Fruit fly (Drosophila melanogaster) whole organism, embryonic: ENCODE measurements around the gene CG11095.

ENCODE experiments used
- Awh ChIP-seq: fragments of 200-800 bp; sonication (Bioruptor generic); IDR thresholded peaks from 2 replicates; pipeline ENCODE4, ENCODE4 v1.3.6; 2022; ENCODE audit warnings: missing biosample characterization, missing genetic modification characterization
- Bgb ChIP-seq: fragments of 200-800 bp; sonication (Bioruptor generic); IDR thresholded peaks from 2 replicates; pipeline ENCODE4 v1.3.6; 2022; ENCODE audit warnings: missing biosample characterization, missing genetic modification characterization; ENCODE audit not compliant: partially characterized antibody
- CG10321 ChIP-seq: fragments of 200-800 bp; sonication (Bioruptor generic); IDR thresholded peaks from 2 replicates; pipeline ENCODE4 v1.3.6; 2022; ENCODE audit warnings: missing biosample characterization, missing genetic modification characterization
- CG11085 ChIP-seq: fragments of 200-800 bp; sonication (Bioruptor generic); IDR thresholded peaks from 2 replicates; pipeline ENCODE4 v1.3.6; 2022; ENCODE audit warnings: missing biosample characterization, missing genetic modification characterization
- CG12744 ChIP-seq: fragments of 200-800 bp; sonication (Bioruptor generic); optimal IDR thresholded peaks from 2 replicates; lab custom pipeline; 2016; ENCODE audit warnings: missing biosample characterization, missing genetic modification characterization
- CG14710 ChIP-seq: fragments of 200-800 bp; sonication (Bioruptor generic); optimal IDR thresholded peaks from 3 replicates; lab custom pipeline; 2019; ENCODE audit warnings: missing biosample characterization, mild to moderate bottlenecking, missing genetic modification characterization, moderate library complexity
- CG15479 ChIP-seq: fragments of 200-800 bp; sonication (Bioruptor generic); optimal IDR thresholded peaks from 3 replicates; lab custom pipeline; 2019; ENCODE audit warnings: missing biosample characterization, mild to moderate bottlenecking, missing genetic modification characterization, moderate library complexity
- CG15601 ChIP-seq: fragments of 200-800 bp; sonication (Bioruptor generic); optimal IDR thresholded peaks from 3 replicates; lab custom pipeline; 2019; ENCODE audit warnings: missing biosample characterization, mild to moderate bottlenecking, missing genetic modification characterization, moderate library complexity
- CG15696 ChIP-seq: fragments of 200-800 bp; sonication (Bioruptor generic); optimal IDR thresholded peaks from 2 replicates; lab custom pipeline; 2019; ENCODE audit warnings: missing biosample characterization, mild to moderate bottlenecking, missing genetic modification characterization, moderate library complexity
- CG1603 ChIP-seq: fragments of 200-800 bp; sonication (Bioruptor generic); optimal IDR thresholded peaks from 2 replicates; lab custom pipeline; 2019; ENCODE audit warnings: missing biosample characterization, mild to moderate bottlenecking, missing genetic modification characterization, moderate library complexity
- CG16813 ChIP-seq: fragments of 200-800 bp; sonication (Bioruptor generic); IDR thresholded peaks from 3 replicates; pipeline ENCODE4 v1.3.6; 2022; ENCODE audit warnings: missing biosample characterization, missing genetic modification characterization; ENCODE audit not compliant: partially characterized antibody
- CG17186 ChIP-seq: fragments of 200-800 bp; sonication (Bioruptor generic); optimal IDR thresholded peaks from 3 replicates; lab custom pipeline; 2017; ENCODE audit warnings: missing biosample characterization, missing genetic modification reagents, missing genetic modification characterization
- CG2202 ChIP-seq: fragments of 200-800 bp; sonication (Bioruptor generic); optimal IDR thresholded peaks from 2 replicates; lab custom pipeline; 2018; ENCODE audit warnings: missing biosample characterization, mild to moderate bottlenecking, missing genetic modification characterization
- CG3281 ChIP-seq: fragments of 200-800 bp; sonication (Bioruptor generic); optimal IDR thresholded peaks from 3 replicates; lab custom pipeline; 2017; ENCODE audit warnings: missing biosample characterization, mild to moderate bottlenecking, missing genetic modification characterization
- CG33557 ChIP-seq: fragments of 200-800 bp; sonication (Bioruptor generic); optimal IDR thresholded peaks from 2 replicates; lab custom pipeline; 2019; ENCODE audit warnings: missing biosample characterization, mild to moderate bottlenecking, missing genetic modification characterization, moderate library complexity
- CG34376 ChIP-seq: fragments of 200-800 bp; sonication (Bioruptor generic); optimal IDR thresholded peaks from 2 replicates; lab custom pipeline; 2018; ENCODE audit warnings: missing biosample characterization, mild to moderate bottlenecking, missing genetic modification characterization
- CG6254 ChIP-seq: fragments of 200-800 bp; sonication (Bioruptor generic); optimal IDR thresholded peaks from 3 replicates; lab custom pipeline; 2017; ENCODE audit warnings: mild to moderate bottlenecking, missing biosample characterization, missing genetic modification reagents, missing genetic modification characterization
- CG8089 ChIP-seq: fragments of 200-800 bp; sonication (Bioruptor generic); optimal IDR thresholded peaks from 3 replicates; lab custom pipeline; 2016; ENCODE audit warnings: missing biosample characterization, missing genetic modification characterization
- CG8924 ChIP-seq: fragments of 200-800 bp; optimal IDR thresholded peaks from 3 replicates; lab custom pipeline; 2019; ENCODE audit warnings: missing biosample characterization, mild to moderate bottlenecking, missing genetic modification characterization, moderate library complexity
- CG9876 ChIP-seq: fragments of 200-800 bp; sonication (Bioruptor generic); optimal IDR thresholded peaks from 2 replicates; lab custom pipeline; 2016; ENCODE audit warnings: missing biosample characterization, missing genetic modification characterization
- CoRest ChIP-seq: fragments of 200-800 bp; sonication (Bioruptor generic); optimal IDR thresholded peaks from 3 replicates; lab custom pipeline; 2018; ENCODE audit warnings: missing biosample characterization, mild to moderate bottlenecking, missing genetic modification characterization, moderate library complexity
- CrebB ChIP-seq: fragments of 200-800 bp; sonication (Bioruptor generic); optimal IDR thresholded peaks from 3 replicates; lab custom pipeline; 2018; ENCODE audit warnings: missing biosample characterization, mild to moderate bottlenecking, missing genetic modification characterization
- Drgx ChIP-seq: fragments of 200-800 bp; sonication (Bioruptor generic); IDR thresholded peaks from 2 replicates; pipeline ENCODE4 v1.3.6; 2022; ENCODE audit warnings: missing biosample characterization, missing genetic modification characterization
- E2f2 ChIP-seq: fragments of 200-800 bp; sonication (Bioruptor generic); IDR thresholded peaks from 2 replicates; pipeline ENCODE4 v1.3.6; 2022; ENCODE audit warnings: missing biosample characterization, missing genetic modification characterization
- HLHmδ ChIP-seq: fragments of 200-800 bp; sonication (Bioruptor generic); optimal IDR thresholded peaks from 2 replicates; lab custom pipeline; 2018; ENCODE audit warnings: missing biosample characterization, mild to moderate bottlenecking, missing genetic modification characterization, moderate library complexity
- Nf-YB ChIP-seq: fragments of 200-800 bp; sonication (Bioruptor generic); optimal IDR thresholded peaks from 3 replicates; lab custom pipeline; 2019; ENCODE audit warnings: missing biosample characterization, mild to moderate bottlenecking, missing genetic modification characterization, moderate library complexity
- Sry-β ChIP-seq: fragments of 200-800 bp; sonication (Bioruptor generic); optimal IDR thresholded peaks from 2 replicates; lab custom pipeline; 2018; ENCODE audit warnings: missing biosample characterization, mild to moderate bottlenecking, missing genetic modification characterization, moderate library complexity
- Xrp1 ChIP-seq: fragments of 200-800 bp; sonication (Bioruptor generic); IDR thresholded peaks from 2 replicates; pipeline ENCODE4 v1.3.6; 2022; ENCODE audit warnings: missing biosample characterization, missing genetic modification characterization
- bsh ChIP-seq, 2 experiments: fragments of 200-800 bp; sonication (Bioruptor generic); optimal IDR thresholded peaks; 2 replicates each; lab custom pipeline; 2017 to 2018; ENCODE audit warnings: mild to moderate bottlenecking in 2 of 2, missing biosample characterization in 2 of 2, missing genetic modification characterization in 2 of 2, moderate library complexity in 1 of 2
- chinmo ChIP-seq: fragments of 200-800 bp; sonication (Bioruptor generic); IDR thresholded peaks from 4 replicates; pipeline ENCODE4 v1.3.6; 2022; ENCODE audit warnings: missing biosample characterization, missing genetic modification characterization; ENCODE audit not compliant: partially characterized antibody
- dm ChIP-seq: fragments of 200-800 bp; sonication (Bioruptor generic); optimal IDR thresholded peaks from 3 replicates; lab custom pipeline; 2016; ENCODE audit warnings: missing biosample characterization, missing genetic modification characterization
- fd3F ChIP-seq: fragments of 200-800 bp; sonication (Bioruptor generic); optimal IDR thresholded peaks from 2 replicates; lab custom pipeline; 2018; ENCODE audit warnings: missing biosample characterization, mild to moderate bottlenecking, missing genetic modification characterization, moderate library complexity
- fd64A ChIP-seq: fragments of 200-800 bp; sonication (Bioruptor generic); optimal IDR thresholded peaks from 3 replicates; lab custom pipeline; 2018; ENCODE audit warnings: missing biosample characterization, mild to moderate bottlenecking, missing genetic modification characterization
- ftz-f1 ChIP-seq: fragments of 200-800 bp; sonication (Bioruptor generic); optimal IDR thresholded peaks from 2 replicates; lab custom pipeline; 2016; ENCODE audit warnings: missing biosample characterization, missing genetic modification characterization
- ken ChIP-seq: fragments of 200-800 bp; sonication (Bioruptor generic); IDR thresholded peaks from 3 replicates; pipeline ENCODE4 v1.3.6; 2022; ENCODE audit warnings: missing biosample characterization, missing genetic modification characterization
- lab ChIP-seq: fragments of 200-800 bp; sonication (Bioruptor generic); optimal IDR thresholded peaks from 3 replicates; lab custom pipeline; 2017; ENCODE audit warnings: missing biosample characterization, missing genetic modification characterization, mild to moderate bottlenecking, moderate library complexity, missing genetic modification reagents
- nmo ChIP-seq: fragments of 200-800 bp; sonication (Bioruptor generic); optimal IDR thresholded peaks from 2 replicates; lab custom pipeline; 2018; ENCODE audit warnings: missing biosample characterization, mild to moderate bottlenecking, missing genetic modification characterization, moderate library complexity
- oc ChIP-seq: fragments of 200-800 bp; sonication (Bioruptor generic); optimal IDR thresholded peaks from 2 replicates; lab custom pipeline; 2018; ENCODE audit warnings: missing biosample characterization, mild to moderate bottlenecking, missing genetic modification characterization, moderate library complexity
- p53 ChIP-seq: fragments of 200-800 bp; sonication (Bioruptor generic); optimal IDR thresholded peaks from 2 replicates; lab custom pipeline; 2016; ENCODE audit warnings: missing biosample characterization, missing genetic modification characterization
- pb ChIP-seq: fragments of 200-800 bp; sonication (Bioruptor generic); optimal IDR thresholded peaks from 3 replicates; lab custom pipeline; 2016; ENCODE audit warnings: missing biosample characterization, missing genetic modification characterization
- pita ChIP-seq: fragments of 200-800 bp; sonication (Bioruptor generic); optimal IDR thresholded peaks from 2 replicates; lab custom pipeline; 2017; ENCODE audit warnings: missing biosample characterization, mild to moderate bottlenecking, missing genetic modification characterization
- row ChIP-seq: fragments of 200-800 bp; sonication (Bioruptor generic); IDR thresholded peaks from 3 replicates; pipeline ENCODE4 v1.3.6; 2022; ENCODE audit warnings: missing biosample characterization, missing genetic modification characterization
- sens ChIP-seq: fragments of 200-800 bp; sonication (Bioruptor generic); peaks from one replicate; lab custom pipeline; 2016; ENCODE audit warnings: missing biosample characterization, missing genetic modification characterization
- sens-2 ChIP-seq: fragments of 200-800 bp; sonication (Bioruptor generic); IDR thresholded peaks from 2 replicates; pipeline ENCODE4 v1.3.6; 2022; ENCODE audit warnings: missing biosample characterization, missing genetic modification characterization
- sim ChIP-seq: fragments of 200-800 bp; sonication (Bioruptor generic); IDR thresholded peaks from 2 replicates; pipeline ENCODE4 v1.3.6; 2022; ENCODE audit warnings: missing biosample characterization, missing genetic modification characterization
- sob ChIP-seq: fragments of 200-800 bp; sonication (Bioruptor generic); IDR thresholded peaks from 2 replicates; pipeline ENCODE4 v1.3.6; 2022; ENCODE audit warnings: missing biosample characterization, missing genetic modification characterization
- stwl ChIP-seq: fragments of 200-800 bp; sonication (Bioruptor generic); optimal IDR thresholded peaks from 3 replicates; lab custom pipeline; 2018; ENCODE audit warnings: missing biosample characterization, mild to moderate bottlenecking, missing genetic modification characterization, moderate library complexity
- z ChIP-seq: fragments of 200-800 bp; sonication (Bioruptor generic); IDR thresholded peaks from 3 replicates; pipeline ENCODE4 v1.3.6; 2022; ENCODE audit warnings: missing biosample characterization, missing genetic modification characterization

Gene CG11095

DNA sequence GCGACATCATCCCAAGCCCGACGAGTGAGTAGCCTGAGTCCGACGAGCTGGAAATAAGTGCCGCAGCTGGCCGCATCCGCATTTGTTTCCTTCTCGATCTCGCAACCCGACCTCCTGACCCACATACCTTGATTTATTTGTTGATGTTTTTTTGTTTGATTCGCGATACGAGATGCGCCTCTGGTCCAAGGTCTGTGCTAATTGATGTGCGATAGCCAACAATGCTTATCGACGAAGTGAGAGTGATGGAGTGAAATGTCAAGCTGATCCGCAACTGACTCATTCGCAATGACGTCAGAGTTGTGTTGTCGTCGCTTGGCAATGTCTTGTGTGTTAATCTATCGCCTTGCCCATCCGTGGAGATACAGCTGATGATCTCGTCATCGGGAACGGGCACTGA lies 7.1 kb upstream of the CG11095 start:
- TF ChIP-seq ken (no peak), CG34376 (GFP tag; lab: Kevin White, UChicago) (peak; percentile 14), CG15479 (GFP tag; lab: Kevin White, UChicago) (peak; percentile 57), stwl (no peak)

DNA sequence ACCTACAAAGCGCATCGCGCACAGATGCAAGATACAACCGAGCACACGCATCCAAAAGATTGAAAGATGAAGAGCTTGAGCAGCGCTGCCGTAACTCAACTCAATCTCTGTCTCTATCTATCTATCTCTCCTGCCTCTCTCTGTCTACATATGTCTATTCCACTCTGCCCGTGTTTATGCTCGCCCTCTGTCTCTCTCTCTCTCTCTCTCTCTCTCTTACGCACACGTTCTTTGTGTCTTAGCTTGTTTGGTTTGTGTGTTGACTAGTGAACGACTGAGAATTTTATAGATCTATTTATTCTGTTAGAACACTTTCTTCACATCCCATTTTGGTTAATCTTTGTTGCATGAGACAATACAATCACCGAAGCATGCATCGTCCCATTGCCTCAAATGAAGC lies 5.9 kb upstream of the CG11095 start:
- TF ChIP-seq sens-2 (GFP tag; lab: Robert Waterston, UW): no peak
- peak; percentile 10 for TF ChIP-seq CG8924 (tag; lab: Kevin White, UChicago)
- no peak for TF ChIP-seq CG12744 (GFP tag; lab: Kevin White, UChicago)
- TF ChIP-seq CrebB (tag; lab: Kevin White, UChicago): no peak
- peak; percentile 2 for TF ChIP-seq CG2202
- TF ChIP-seq CG6254 (GFP tag; lab: Kevin White, UChicago): no peak
- 0 out of 2 replicates have a peak, but pooled peaks have one; percentile 12 for TF ChIP-seq Bgb (GFP tag; lab: Robert Waterston, UW)
- peak; percentile 5 for TF ChIP-seq lab
- TF ChIP-seq sim (GFP tag; lab: Robert Waterston, UW): no peak
- peak; percentile 47 for TF ChIP-seq Xrp1 (GFP tag; lab: Robert Waterston, UW)
- no peak for TF ChIP-seq CG11085 (GFP tag; lab: Robert Waterston, UW)
- peak; percentile 91 for TF ChIP-seq z (GFP tag; lab: Robert Waterston, UW)
- TF ChIP-seq pita (GFP tag; lab: Kevin White, UChicago): peak; percentile 3
- TF ChIP-seq oc: no peak
- TF ChIP-seq CG15601 (tag; lab: Kevin White, UChicago): peak; percentile 55
- peak; percentile 27 for TF ChIP-seq CG15479 (GFP tag; lab: Kevin White, UChicago)
- TF ChIP-seq dm (GFP tag; lab: Kevin White, UChicago): peak; percentile 2
- TF ChIP-seq CG17186 (GFP tag; lab: Kevin White, UChicago): peak; percentile 8
- peak; percentile 46 for TF ChIP-seq CoRest (tag; lab: Kevin White, UChicago)
- peak; percentile 13 for TF ChIP-seq CG1603 (tag; lab: Kevin White, UChicago)
- TF ChIP-seq CG14710 (tag; lab: Kevin White, UChicago): peak; percentile 32
- peak; percentile 23 for TF ChIP-seq nmo (GFP tag; lab: Kevin White, UChicago)
- TF ChIP-seq E2f2 (GFP tag; lab: Robert Waterston, UW): peak; percentile 11; the same call in 1 of the 2 replicates
- peak; percentile 25 for TF ChIP-seq p53 (GFP tag; lab: Kevin White, UChicago)
- peak; percentile 12 for TF ChIP-seq Sry-β
- TF ChIP-seq CG3281 (GFP tag; lab: Kevin White, UChicago): no peak
- TF ChIP-seq CG9876 (GFP tag; lab: Kevin White, UChicago): peak; percentile 28
- 0 out of 3 replicates have a peak, but pooled peaks have one; percentile 8 for TF ChIP-seq row
- 0 out of 2 replicates have a peak, but pooled peaks have one; percentile 14 for TF ChIP-seq Awh (GFP tag; lab: Robert Waterston, UW)
- TF ChIP-seq fd64A (GFP tag; lab: Kevin White, UChicago): peak; percentile 32
- peak; percentile 8 for TF ChIP-seq CG33557
- TF ChIP-seq ftz-f1 (GFP tag; lab: Kevin White, UChicago): no peak
- no peak for TF ChIP-seq pb
- peak in 1 of 2 experiments; percentile 32 for TF ChIP-seq bsh (GFP tag; optimal IDR thresholded peaks at IDR 0.05; lab: Kevin White, UChicago)
- TF ChIP-seq CG16813: no peak
- peak; percentile 16 for TF ChIP-seq Nf-YB (GFP tag; lab: Kevin White, UChicago)
- 0 out of 4 replicates have a peak, but pooled peaks have one; percentile 44 for TF ChIP-seq chinmo (GFP tag; lab: Robert Waterston, UW)
- peak; percentile 87 for TF ChIP-seq sens
- 0 out of 2 replicates have a peak, but pooled peaks have one; percentile 6 for TF ChIP-seq Drgx (GFP tag; lab: Robert Waterston, UW)
- peak; percentile 39 for TF ChIP-seq CG15696 (tag; lab: Kevin White, UChicago)
- peak; percentile 86 for TF ChIP-seq CG10321 (GFP tag; lab: Robert Waterston, UW)
- TF ChIP-seq fd3F (GFP tag; lab: Kevin White, UChicago): no peak
- peak; percentile 43; the same call in 1 of the 2 replicates for TF ChIP-seq sob (GFP tag; lab: Robert Waterston, UW)
- TF ChIP-seq CG8089 (GFP tag; lab: Kevin White, UChicago): no peak
- TF ChIP-seq HLHmδ (GFP tag; lab: Kevin White, UChicago): peak; percentile 25
